Fruit fly (Drosophila melanogaster) whole organism, embryonic: ENCODE data around the gene Etl1.
A peak's percentile ranks its signal among the peaks of the same experiment; 100 is the strongest.

Source experiments
- Aef1 ChIP-seq: fragments of 200-800 bp; sonication (Bioruptor generic); IDR thresholded peaks from 3 replicates; pipeline ENCODE4 v1.3.6; 2022; ENCODE audit warnings: missing biosample characterization, missing genetic modification characterization
- CG10209 ChIP-seq: fragments of 200-800 bp; sonication (Bioruptor generic); optimal IDR thresholded peaks from 3 replicates; lab custom pipeline; 2017; ENCODE audit warnings: missing biosample characterization, mild to moderate bottlenecking, missing genetic modification characterization, missing genetic modification reagents
- CG11504 ChIP-seq: fragments of 200-800 bp; sonication (Bioruptor generic); optimal IDR thresholded peaks from 3 replicates; lab custom pipeline; 2019; ENCODE audit warnings: missing biosample characterization, mild to moderate bottlenecking, missing genetic modification characterization, moderate library complexity
- CG14014 ChIP-seq: fragments of 200-800 bp; sonication (Bioruptor generic); IDR thresholded peaks from 2 replicates; pipeline ENCODE4 v1.3.6; 2022; ENCODE audit warnings: missing biosample characterization, missing genetic modification characterization
- CG14441 ChIP-seq: fragments of 200-800 bp; sonication (Bioruptor generic); IDR thresholded peaks from 2 replicates; pipeline ENCODE4 v1.3.6; 2022; ENCODE audit warnings: missing biosample characterization, missing genetic modification characterization
- CG14710 ChIP-seq: fragments of 200-800 bp; sonication (Bioruptor generic); optimal IDR thresholded peaks from 3 replicates; lab custom pipeline; 2019; ENCODE audit warnings: missing biosample characterization, mild to moderate bottlenecking, missing genetic modification characterization, moderate library complexity
- CG15269 ChIP-seq: fragments of 200-800 bp; sonication (Bioruptor generic); optimal IDR thresholded peaks from 2 replicates; lab custom pipeline; 2018; ENCODE audit warnings: missing biosample characterization, mild to moderate bottlenecking, missing genetic modification characterization, moderate library complexity
- CG1603 ChIP-seq: fragments of 200-800 bp; sonication (Bioruptor generic); optimal IDR thresholded peaks from 2 replicates; lab custom pipeline; 2019; ENCODE audit warnings: missing biosample characterization, mild to moderate bottlenecking, missing genetic modification characterization, moderate library complexity
- CG18764 ChIP-seq: fragments of 200-800 bp; sonication (Bioruptor generic); optimal IDR thresholded peaks from 3 replicates; lab custom pipeline; 2016; ENCODE audit warnings: missing biosample characterization, missing genetic modification characterization
- CG2120 ChIP-seq: fragments of 200-800 bp; sonication (Bioruptor generic); optimal IDR thresholded peaks from 3 replicates; lab custom pipeline; 2016; ENCODE audit warnings: missing biosample characterization, missing genetic modification characterization
- CG2678 ChIP-seq: fragments of 200-800 bp; sonication (Bioruptor generic); optimal IDR thresholded peaks from 3 replicates; lab custom pipeline; 2019; ENCODE audit warnings: missing biosample characterization, mild to moderate bottlenecking, missing genetic modification characterization, moderate library complexity
- CG2712 ChIP-seq: fragments of 200-800 bp; optimal IDR thresholded peaks from 3 replicates; lab custom pipeline; 2019; ENCODE audit warnings: missing biosample characterization, mild to moderate bottlenecking, missing genetic modification characterization, moderate library complexity
- CG30403 ChIP-seq: fragments of 200-800 bp; sonication (Bioruptor generic); optimal IDR thresholded peaks from 3 replicates; lab custom pipeline; 2016; ENCODE audit warnings: missing biosample characterization, missing genetic modification characterization
- CG3726 ChIP-seq: fragments of 200-800 bp; sonication (Bioruptor generic); IDR thresholded peaks from 3 replicates; pipeline ENCODE4, ENCODE4 v1.3.6; 2022; ENCODE audit warnings: missing biosample characterization, missing genetic modification characterization
- CG3847 ChIP-seq: fragments of 200-800 bp; sonication (Bioruptor generic); IDR thresholded peaks from 2 replicates; pipeline ENCODE4 v1.3.6; 2022; ENCODE audit warnings: missing biosample characterization, missing genetic modification characterization
- CG6813 ChIP-seq: fragments of 200-800 bp; sonication (Bioruptor generic); optimal IDR thresholded peaks from 2 replicates; lab custom pipeline; 2017; ENCODE audit warnings: missing biosample characterization, missing genetic modification characterization, mild to moderate bottlenecking, moderate library complexity, missing genetic modification reagents
- CG7372 ChIP-seq: fragments of 200-800 bp; sonication (Bioruptor generic); IDR thresholded peaks from 2 replicates; pipeline ENCODE4 v1.3.6; 2022; ENCODE audit warnings: missing biosample characterization, missing genetic modification characterization
- CG7556 ChIP-seq: fragments of 200-800 bp; sonication (Bioruptor generic); optimal IDR thresholded peaks from 2 replicates; lab custom pipeline; 2017; ENCODE audit warnings: missing biosample characterization, mild to moderate bottlenecking, missing genetic modification characterization
- CG8290 ChIP-seq, 3 experiments: fragments of 200-800 bp; sonication (Bioruptor generic); optimal IDR thresholded peaks; 2 replicates each; lab custom pipeline; 2016 to 2019; ENCODE audit warnings: missing biosample characterization in 3 of 3, missing genetic modification characterization in 3 of 3, mild to moderate bottlenecking in 2 of 3, moderate library complexity in 1 of 3
- CoRest ChIP-seq: fragments of 200-800 bp; sonication (Bioruptor generic); optimal IDR thresholded peaks from 3 replicates; lab custom pipeline; 2018; ENCODE audit warnings: missing biosample characterization, mild to moderate bottlenecking, missing genetic modification characterization, moderate library complexity
- Deaf1 ChIP-seq: fragments of 200-800 bp; optimal IDR thresholded peaks from 3 replicates; lab custom pipeline; 2019; ENCODE audit warnings: missing biosample characterization, mild to moderate bottlenecking, missing genetic modification characterization, moderate library complexity
- Doc3 ChIP-seq: fragments of 200-800 bp; sonication (Bioruptor generic); IDR thresholded peaks from 3 replicates; pipeline ENCODE4 v1.3.6; 2022; ENCODE audit warnings: missing biosample characterization, missing genetic modification characterization; ENCODE audit not compliant: partially characterized antibody
- Ets65A ChIP-seq: fragments of 200-800 bp; sonication (Bioruptor generic); peaks from one replicate; lab custom pipeline; 2016; ENCODE audit warnings: missing biosample characterization, missing genetic modification characterization
- HLH54F ChIP-seq: fragments of 200-800 bp; sonication (Bioruptor generic); optimal IDR thresholded peaks from 3 replicates; lab custom pipeline; 2016; ENCODE audit warnings: missing biosample characterization, missing genetic modification characterization
- Hmr ChIP-seq: fragments of 200-800 bp; sonication (Bioruptor generic); optimal IDR thresholded peaks from 3 replicates; lab custom pipeline; 2017; ENCODE audit warnings: mild to moderate bottlenecking, missing biosample characterization, missing genetic modification reagents, missing genetic modification characterization
- Hr51 ChIP-seq, 2 experiments: fragments of 200-800 bp; sonication (Bioruptor generic); optimal IDR thresholded peaks; 2 replicates in 1 of 2; 3 replicates in 1 of 2; lab custom pipeline; 2016 to 2018; ENCODE audit warnings: missing biosample characterization in 2 of 2, missing genetic modification characterization in 2 of 2, mild to moderate bottlenecking in 1 of 2, moderate library complexity in 1 of 2
- Hsf ChIP-seq: fragments of 200-800 bp; sonication (Bioruptor generic); optimal IDR thresholded peaks from 3 replicates; lab custom pipeline; 2016; ENCODE audit warnings: missing biosample characterization, missing genetic modification characterization
- Max ChIP-seq: fragments of 200-800 bp; sonication (Bioruptor generic); optimal IDR thresholded peaks from 2 replicates; lab custom pipeline; 2016; ENCODE audit warnings: missing biosample characterization, mild to moderate bottlenecking, missing genetic modification characterization
- Med ChIP-seq: fragments of 200-800 bp; sonication (Bioruptor generic); peaks from one replicate; lab custom pipeline; 2016; ENCODE audit warnings: missing biosample characterization, missing genetic modification characterization, mild to moderate bottlenecking, inconsistent platforms, moderate library complexity
- NfI ChIP-seq: fragments of 200-800 bp; sonication (Bioruptor generic); optimal IDR thresholded peaks from 3 replicates; lab custom pipeline; 2018; ENCODE audit warnings: missing biosample characterization, mild to moderate bottlenecking, missing genetic modification characterization, moderate library complexity
- Trl ChIP-seq, 3 experiments: fragments of >200 bp in 2 of 3; fragments of 200-800 bp in 1 of 3; sonication (Bioruptor generic) in 1 of 3; optimal IDR thresholded peaks; 2 replicates in 1 of 3; 3 replicates in 2 of 3; lab custom pipeline; 2016 to 2017; ENCODE audit warnings: missing biosample characterization in 1 of 3, missing genetic modification characterization in 1 of 3
- ase ChIP-seq: fragments of 200-800 bp; sonication (Bioruptor generic); IDR thresholded peaks from 3 replicates; pipeline ENCODE4 v1.3.6; 2022; ENCODE audit warnings: missing biosample characterization, missing genetic modification characterization
- az2 ChIP-seq: fragments of 200-800 bp; sonication (Bioruptor generic); optimal IDR thresholded peaks from 3 replicates; lab custom pipeline; 2016; ENCODE audit warnings: missing biosample characterization, missing genetic modification characterization
- ci ChIP-seq: fragments of 200-800 bp; sonication (Bioruptor generic); IDR thresholded peaks from 3 replicates; pipeline ENCODE4 v1.3.6; 2022; ENCODE audit warnings: missing biosample characterization, missing genetic modification characterization
- cwo ChIP-seq: fragments of 200-800 bp; sonication (Bioruptor generic); optimal IDR thresholded peaks from 3 replicates; lab custom pipeline; 2017; ENCODE audit warnings: missing biosample characterization, missing genetic modification characterization, mild to moderate bottlenecking, moderate library complexity, missing genetic modification reagents
- dan ChIP-seq: fragments of 200-800 bp; sonication (Bioruptor generic); IDR thresholded peaks from 2 replicates; pipeline ENCODE4 v1.3.6; 2022; ENCODE audit warnings: missing biosample characterization, missing genetic modification characterization
- dimm ChIP-seq: fragments of 200-800 bp; sonication (Bioruptor generic); IDR thresholded peaks from 2 replicates; pipeline ENCODE4 v1.3.6; 2022; ENCODE audit warnings: missing biosample characterization, missing genetic modification characterization
- ewg ChIP-seq: fragments of 200-800 bp; sonication (Bioruptor generic); optimal IDR thresholded peaks from 3 replicates; lab custom pipeline; 2017; ENCODE audit warnings: mild to moderate bottlenecking, missing biosample characterization, missing genetic modification reagents, missing genetic modification characterization
- gem ChIP-seq: fragments of 200-800 bp; sonication (Bioruptor generic); optimal IDR thresholded peaks from 2 replicates; lab custom pipeline; 2019; ENCODE audit warnings: missing biosample characterization, mild to moderate bottlenecking, missing genetic modification characterization, moderate library complexity
- gsb ChIP-seq: fragments of 200-800 bp; sonication (Bioruptor generic); IDR thresholded peaks from 2 replicates; pipeline ENCODE4 v1.3.6; 2022; ENCODE audit warnings: missing biosample characterization, missing genetic modification characterization
- ken ChIP-seq: fragments of 200-800 bp; sonication (Bioruptor generic); IDR thresholded peaks from 3 replicates; pipeline ENCODE4 v1.3.6; 2022; ENCODE audit warnings: missing biosample characterization, missing genetic modification characterization
- klu ChIP-seq: fragments of 200-800 bp; sonication (Bioruptor generic); IDR thresholded peaks from 2 replicates; pipeline ENCODE4 v1.3.6; 2022; ENCODE audit warnings: missing biosample characterization, missing genetic modification characterization
- lab ChIP-seq: fragments of 200-800 bp; sonication (Bioruptor generic); optimal IDR thresholded peaks from 3 replicates; lab custom pipeline; 2017; ENCODE audit warnings: missing biosample characterization, missing genetic modification characterization, mild to moderate bottlenecking, moderate library complexity, missing genetic modification reagents
- lilli ChIP-seq: fragments of 200-800 bp; sonication (Bioruptor generic); optimal IDR thresholded peaks from 3 replicates; lab custom pipeline; 2016; ENCODE audit warnings: missing biosample characterization, missing genetic modification characterization
- org-1 ChIP-seq: fragments of 200-800 bp; sonication (Bioruptor generic); optimal IDR thresholded peaks from 2 replicates; lab custom pipeline; 2017; ENCODE audit warnings: missing biosample characterization, missing genetic modification characterization
- repo ChIP-seq: fragments of 200-800 bp; sonication (Bioruptor generic); optimal IDR thresholded peaks from 2 replicates; lab custom pipeline; 2016; ENCODE audit warnings: missing biosample characterization, missing genetic modification characterization
- seq ChIP-seq: fragments of 200-800 bp; sonication (Bioruptor generic); IDR thresholded peaks from 2 replicates; pipeline ENCODE4 v1.3.6; 2022; ENCODE audit warnings: missing biosample characterization, missing genetic modification characterization
- vvl ChIP-seq: fragments of 200-800 bp; sonication (Bioruptor generic); IDR thresholded peaks from 2 replicates; pipeline ENCODE4 v1.3.6; 2022; ENCODE audit warnings: missing biosample characterization, missing genetic modification characterization
- z ChIP-seq: fragments of 200-800 bp; sonication (Bioruptor generic); IDR thresholded peaks from 3 replicates; pipeline ENCODE4 v1.3.6; 2022; ENCODE audit warnings: missing biosample characterization, missing genetic modification characterization

Gene Etl1

dm6 chr2L:9864337-9864736 lies 48.1 kb downstream of the Etl1 start (continued):
- TF ChIP-seq seq (GFP tag; lab: Robert Waterston, UW) (no peak), CG14014 (0 out of 2 replicates have a peak, but pooled peaks have one; percentile 24), HLH54F (GFP tag; lab: Kevin White, UChicago) (peak; percentile 21), Ets65A (GFP tag; lab: Kevin White, UChicago) (peak; percentile 18), CG15269 (peak; percentile 38), cwo (GFP tag; lab: Kevin White, UChicago) (peak; percentile 34), CG3726 (no peak), CG14441 (peak; percentile 9; the same call in 1 of the 2 replicates), CG30403 (peak; percentile 50), org-1 (GFP tag; lab: Kevin White, UChicago) (peak; percentile 48), lab (GFP tag; lab: Kevin White, UChicago) (peak; percentile 59), vvl (GFP tag; lab: Robert Waterston, UW) (peak; percentile 28; the same call in 1 of the 2 replicates), CG14710 (tag; lab: Kevin White, UChicago) (no peak), ken (GFP tag; lab: Robert Waterston, UW) (no peak), klu (peak; percentile 33; the same call in 1 of the 2 replicates), NfI (GFP tag; lab: Kevin White, UChicago) (peak; percentile 31), dimm (GFP tag; lab: Robert Waterston, UW) (no peak), CoRest (tag; lab: Kevin White, UChicago) (peak; percentile 41), CG2120 (GFP tag; lab: Kevin White, UChicago) (peak; percentile 67), CG10209 (GFP tag; lab: Kevin White, UChicago) (peak; percentile 27), CG7556 (peak; percentile 73), CG2678 (peak; percentile 65), Hr51 (GFP tag; optimal IDR thresholded peaks at IDR 0.05; lab: Kevin White, UChicago) (peak in 1 of 2 experiments; percentile 47), CG6813 (GFP tag; lab: Kevin White, UChicago) (peak; percentile 15), Hsf (GFP tag; lab: Kevin White, UChicago) (peak; percentile 15), lilli (GFP tag; lab: Kevin White, UChicago) (peak; percentile 51), CG8290 (GFP tag; optimal IDR thresholded peaks at IDR 0.05; lab: Kevin White, UChicago) (no peak), CG8290 (tag; optimal IDR thresholded peaks at IDR 0.05; lab: Kevin White, UChicago) (peak in 1 of 2 experiments; percentile 23), Hmr (GFP tag; lab: Kevin White, UChicago) (peak; percentile 66), CG18764 (GFP tag; lab: Kevin White, UChicago) (no peak), ase (GFP tag; lab: Robert Waterston, UW) (no peak), CG3847 (GFP tag; lab: Robert Waterston, UW) (0 out of 2 replicates have a peak, but pooled peaks have one; percentile 33)

dm6 chr2L:9863479-9863878 lies 48.9 kb downstream of the Etl1 start:
- TF ChIP-seq Trl (optimal IDR thresholded peaks at IDR 0.05; lab: Kevin White, UChicago) (peak; percentile 23 to 59), Trl (GFP tag; optimal IDR thresholded peaks at IDR 0.05; lab: Kevin White, UChicago) (no peak), ewg (GFP tag; lab: Kevin White, UChicago) (peak; percentile 34), Deaf1 (tag; lab: Kevin White, UChicago) (peak; percentile 32), z (GFP tag; lab: Robert Waterston, UW) (peak; percentile 94), CG2712 (tag; lab: Kevin White, UChicago) (no peak), repo (GFP tag; lab: Kevin White, UChicago) (no peak)

- TF ChIP-seq NfI (GFP tag; lab: Kevin White, UChicago) (no peak), Max (GFP tag; lab: Kevin White, UChicago) (no peak), Aef1 (GFP tag; lab: Robert Waterston, UW) (peak; percentile 30; the same call in 1 of the 3 replicates), CG1603 (tag; lab: Kevin White, UChicago) (peak; percentile 18), Med (GFP tag; lab: Kevin White, UChicago) (peak; percentile 38), az2 (peak; percentile 3), CG7372 (GFP tag; lab: Robert Waterston, UW) (no peak), gem (tag; lab: Kevin White, UChicago) (peak; percentile 33), ci (GFP tag; lab: Robert Waterston, UW) (peak; percentile 58; the same call in 2 of the 3 replicates), CG11504 (tag; lab: Kevin White, UChicago) (peak; percentile 17), Doc3 (GFP tag; lab: Robert Waterston, UW) (no peak), dan (GFP tag; lab: Robert Waterston, UW) (no peak), gsb (GFP tag; lab: Robert Waterston, UW) (no peak)
These were observed 49.4 kb downstream of the Etl1 start for dm6 chr2L:9862964-9863363.
